Worm (Caenorhabditis elegans) whole organism, mixed stage, embryonic: ENCODE measurements around the gene Y24F12A.1.

Experiments
- ceh-43 ChIP-seq: fragments of 200-800 bp; sonication (Bioruptor generic); optimal IDR thresholded peaks from 2 replicates; lab custom pipeline; 2018; ENCODE audit warnings: mild to moderate bottlenecking, missing genetic modification characterization, moderate library complexity, missing compliant biosample characterization
- mep-1 ChIP-seq: fragments of 150-350 bp; optimal IDR thresholded peaks from 2 replicates; lab custom pipeline; 2017; ENCODE audit warnings: missing biosample characterization, missing genetic modification reagents, missing genetic modification characterization, inconsistent platforms
- pha-4 ChIP-seq: fragments of 150-350 bp; optimal IDR thresholded peaks from 2 replicates; lab custom pipeline; 2018; ENCODE audit warnings: missing biosample characterization, missing genetic modification reagents, missing genetic modification characterization

DNA sequence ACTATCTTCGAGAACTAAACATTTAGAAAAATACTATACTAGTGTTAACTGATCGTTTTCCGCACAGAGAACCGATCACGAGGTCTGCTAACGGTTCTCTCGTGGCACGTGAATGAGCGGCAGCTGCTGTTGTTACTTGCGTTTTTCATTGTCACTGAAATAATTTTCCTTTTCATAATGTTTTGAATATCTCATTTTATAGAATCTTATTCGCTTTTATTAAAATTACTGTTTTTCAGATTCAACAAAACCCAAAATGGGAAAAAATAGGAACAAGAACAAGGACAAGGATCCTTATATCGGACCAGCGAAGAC is 31.3 kb downstream of the Y24F12A.1 start, which contains the start of gene F58B3.6:
- TF ChIP-seq mep-1 (tag; lab: Kevin White, UChicago) (no peak), ceh-43 (GFP tag; lab: Kevin White, UChicago) (no peak), pha-4 (no peak)
